Worm (Caenorhabditis elegans) whole organism, L2 larva: Measurements from ENCODE around the gene sdz-1.

Experiments used
- C34F6.9 ChIP-seq: fragments of 150-350 bp; optimal IDR thresholded peaks from 2 replicates; lab custom pipeline; 2014; ENCODE audit warnings: missing biosample characterization, missing genetic modification characterization
- F13H6.1 ChIP-seq: sonication (generic microtip); optimal IDR thresholded peaks from 2 replicates; lab custom pipeline; 2016; ENCODE audit warnings: missing genetic modification characterization, missing compliant biosample characterization
- Y55F3AM.14 ChIP-seq: fragments of 200-800 bp; sonication (Bioruptor generic); optimal IDR thresholded peaks from 2 replicates; lab custom pipeline; 2018; ENCODE audit warnings: mild to moderate bottlenecking, missing genetic modification characterization, missing compliant biosample characterization
- ZK546.5 ChIP-seq: sonication (generic microtip); optimal IDR thresholded peaks from 2 replicates; lab custom pipeline; 2017; ENCODE audit warnings: missing biosample characterization, missing genetic modification characterization
- aly-2 ChIP-seq: fragments of 150-350 bp; optimal IDR thresholded peaks from 2 replicates; lab custom pipeline; 2014; ENCODE audit warnings: missing biosample characterization, missing genetic modification characterization
- ama-1 ChIP-seq: fragments of 150-350 bp; optimal IDR thresholded peaks from 2 replicates; lab custom pipeline; 2018; ENCODE audit warnings: inconsistent platforms
- blmp-1 ChIP-seq: sonication (generic microtip); optimal IDR thresholded peaks from 2 replicates; lab custom pipeline; 2017; ENCODE audit warnings: missing genetic modification characterization, mild to moderate bottlenecking, missing compliant biosample characterization, antibody characterized with exemption, moderate library complexity; ENCODE audit not compliant: insufficient read depth
- ceh-16 ChIP-seq: fragments of 150-350 bp; optimal IDR thresholded peaks from 2 replicates; lab custom pipeline; 2014; ENCODE audit warnings: missing biosample characterization, missing genetic modification characterization
- ceh-82 ChIP-seq: fragments of 150-350 bp; optimal IDR thresholded peaks from 2 replicates; lab custom pipeline; 2014; ENCODE audit warnings: missing biosample characterization, missing genetic modification characterization
- crh-2 ChIP-seq: sonication (generic microtip); optimal IDR thresholded peaks from 2 replicates; lab custom pipeline; 2017; ENCODE audit warnings: missing biosample characterization, missing genetic modification characterization
- egl-27 ChIP-seq: sonication (generic microtip); optimal IDR thresholded peaks from 3 replicates; lab custom pipeline; 2017; ENCODE audit warnings: missing biosample characterization, missing genetic modification reagents, missing genetic modification characterization
- elt-3 ChIP-seq: sonication (generic microtip); optimal IDR thresholded peaks from 2 replicates; lab custom pipeline; 2017; ENCODE audit warnings: missing biosample characterization, missing genetic modification characterization
- fos-1 ChIP-seq: fragments of 150-350 bp; optimal IDR thresholded peaks from 2 replicates; lab custom pipeline; 2014; ENCODE audit warnings: missing biosample characterization, missing genetic modification characterization
- gmeb-1 ChIP-seq: fragments of 150-350 bp; optimal IDR thresholded peaks from 2 replicates; lab custom pipeline; 2014; ENCODE audit warnings: missing biosample characterization, missing genetic modification characterization
- lin-11 ChIP-seq: fragments of 150-350 bp; sonication (generic microtip); optimal IDR thresholded peaks from 2 replicates; lab custom pipeline; 2014; ENCODE audit warnings: missing biosample characterization, missing genetic modification characterization, inconsistent platforms, mixed read lengths
- lin-13 ChIP-seq: fragments of 150-350 bp; optimal IDR thresholded peaks from 2 replicates; lab custom pipeline; 2014; ENCODE audit warnings: missing biosample characterization, missing genetic modification reagents, missing genetic modification characterization
- nhr-11 ChIP-seq: fragments of 150-350 bp; optimal IDR thresholded peaks from 2 replicates; lab custom pipeline; 2014; ENCODE audit warnings: missing biosample characterization, missing genetic modification characterization
- nhr-12 ChIP-seq: fragments of 150-350 bp; optimal IDR thresholded peaks from 2 replicates; lab custom pipeline; 2014; ENCODE audit warnings: missing biosample characterization, missing genetic modification characterization
- nhr-129 ChIP-seq: fragments of 150-350 bp; optimal IDR thresholded peaks from 2 replicates; lab custom pipeline; 2014; ENCODE audit warnings: missing biosample characterization, missing genetic modification characterization
- nhr-21 ChIP-seq: fragments of 150-350 bp; optimal IDR thresholded peaks from 2 replicates; lab custom pipeline; 2014; ENCODE audit warnings: missing biosample characterization, missing genetic modification characterization
- nhr-237 ChIP-seq: fragments of 150-350 bp; optimal IDR thresholded peaks from 2 replicates; lab custom pipeline; 2014; ENCODE audit warnings: missing biosample characterization, missing genetic modification characterization
- nhr-25 ChIP-seq: fragments of 150-350 bp; sonication (generic microtip); optimal IDR thresholded peaks from 3 replicates; lab custom pipeline; 2014; ENCODE audit warnings: missing biosample characterization, missing genetic modification characterization
- peb-1 ChIP-seq: fragments of 150-350 bp; optimal IDR thresholded peaks from 2 replicates; lab custom pipeline; 2014; ENCODE audit warnings: missing biosample characterization, missing genetic modification characterization
- sem-4 ChIP-seq: fragments of 150-350 bp; optimal IDR thresholded peaks from 2 replicates; lab custom pipeline; 2014; ENCODE audit warnings: missing biosample characterization, missing genetic modification reagents, missing genetic modification characterization
- skn-1 ChIP-seq: sonication (generic microtip); optimal IDR thresholded peaks from 2 replicates; lab custom pipeline; 2017; ENCODE audit warnings: missing biosample characterization, missing genetic modification characterization
- sma-3 ChIP-seq: sonication (generic microtip); optimal IDR thresholded peaks from 2 replicates; lab custom pipeline; 2016; ENCODE audit warnings: missing genetic modification reagents, missing genetic modification characterization, missing compliant biosample characterization
- snpc-4 ChIP-seq: fragments of 150-350 bp; optimal IDR thresholded peaks from 2 replicates; lab custom pipeline; 2014; ENCODE audit warnings: missing biosample characterization, missing genetic modification characterization
- unc-39 ChIP-seq: fragments of 150-350 bp; optimal IDR thresholded peaks from 2 replicates; lab custom pipeline; 2014; ENCODE audit warnings: missing biosample characterization, missing genetic modification characterization
- unc-55 ChIP-seq: fragments of 150-350 bp; sonication (generic microtip); optimal IDR thresholded peaks from 3 replicates; lab custom pipeline; 2014; ENCODE audit warnings: missing biosample characterization, missing genetic modification reagents, missing genetic modification characterization
- unc-62 ChIP-seq: fragments of 150-350 bp; optimal IDR thresholded peaks from 2 replicates; lab custom pipeline; 2014; ENCODE audit warnings: missing biosample characterization, missing genetic modification reagents, missing genetic modification characterization
- zag-1 ChIP-seq: fragments of 150-350 bp; optimal IDR thresholded peaks from 2 replicates; lab custom pipeline; 2014; ENCODE audit warnings: missing biosample characterization, missing genetic modification characterization
- ztf-1 ChIP-seq: fragments of 200-800 bp; sonication (Bioruptor generic); conservative IDR thresholded peaks from 2 replicates; pipeline ENCODE4 v1.3.6; 2022; ENCODE audit warnings: missing genetic modification characterization, missing compliant biosample characterization
- ztf-11 ChIP-seq: sonication (generic microtip); optimal IDR thresholded peaks from 2 replicates; lab custom pipeline; 2017; ENCODE audit warnings: missing biosample characterization, missing genetic modification characterization

Gene sdz-1

DNA sequence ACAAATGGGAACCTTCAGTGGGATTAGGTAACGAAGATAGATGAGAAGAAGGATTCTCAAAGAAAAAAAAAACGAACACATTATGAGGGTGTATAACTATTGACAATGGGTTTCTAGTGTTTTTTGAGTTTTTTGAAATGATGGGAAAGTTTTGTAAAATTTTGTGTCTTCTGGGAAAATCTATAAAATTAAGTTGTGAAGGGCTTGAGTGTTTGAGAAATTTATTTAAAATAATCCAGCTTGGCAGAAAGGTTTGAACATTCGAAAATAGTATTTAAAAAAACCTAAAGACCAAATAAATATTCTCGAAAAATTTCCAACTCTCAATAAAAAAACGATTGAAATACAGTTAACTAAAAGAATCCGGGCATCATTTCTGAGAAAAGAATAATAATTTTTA lies 45.1 kb upstream of the sdz-1 start:
- no peak for TF ChIP-seq blmp-1 (tag; lab: Kevin White, UChicago)
- TF ChIP-seq unc-55 (GFP tag; lab: Kevin White, UChicago), result no peak
- TF ChIP-seq snpc-4, result no peak
- no peak for TF ChIP-seq nhr-237 (tag; lab: Kevin White, UChicago)
- no peak for TF ChIP-seq nhr-129
- no peak for TF ChIP-seq ztf-11 (tag; lab: Kevin White, UChicago)
- TF ChIP-seq Y55F3AM.14 (GFP tag; lab: Kevin White, UChicago), result no peak
- no peak for TF ChIP-seq ceh-82 (tag; lab: Kevin White, UChicago)
- TF ChIP-seq ama-1 (lab: Kevin White, UChicago), result no peak
- TF ChIP-seq nhr-12 (tag; lab: Kevin White, UChicago), result no peak
- no peak for TF ChIP-seq elt-3 (tag; lab: Kevin White, UChicago)
- TF ChIP-seq sma-3 (GFP tag; lab: Kevin White, UChicago), result no peak
- no peak for TF ChIP-seq zag-1 (tag; lab: Kevin White, UChicago)
- no peak for TF ChIP-seq lin-11 (tag; lab: Kevin White, UChicago)
- TF ChIP-seq ZK546.5 (tag; lab: Kevin White, UChicago), result no peak

DNA sequence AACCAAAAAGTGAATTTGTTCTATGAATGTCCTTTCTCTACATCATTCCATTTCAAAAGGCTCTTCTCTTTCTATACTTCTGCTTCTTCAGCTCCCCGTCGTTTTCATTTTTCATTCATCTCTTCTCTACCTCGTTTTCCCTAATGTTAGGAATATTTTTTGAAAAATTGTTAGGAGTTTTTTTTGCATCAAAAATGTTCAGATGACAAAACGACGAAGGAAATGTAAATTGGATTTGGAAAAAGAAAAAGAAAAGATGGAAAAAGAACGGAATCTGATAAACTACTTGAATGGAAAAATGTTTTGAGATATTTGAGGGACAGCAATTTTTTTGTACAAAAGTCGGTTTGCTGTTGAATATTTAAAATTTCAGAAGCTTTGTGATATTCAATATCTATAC lies 44.6 kb upstream of the sdz-1 start:
- TF ChIP-seq ZK546.5 (tag; lab: Kevin White, UChicago), result no peak
- no peak for TF ChIP-seq gmeb-1
- TF ChIP-seq ztf-11 (tag; lab: Kevin White, UChicago), result no peak
- no peak for TF ChIP-seq unc-62 (GFP tag; lab: Kevin White, UChicago)
- no peak for TF ChIP-seq nhr-237 (tag; lab: Kevin White, UChicago)
- TF ChIP-seq Y55F3AM.14 (GFP tag; lab: Kevin White, UChicago), result no peak
- TF ChIP-seq ceh-16 (tag; lab: Kevin White, UChicago), result no peak
- TF ChIP-seq peb-1 (tag; lab: Kevin White, UChicago), result no peak
- no peak for TF ChIP-seq aly-2
- no peak for TF ChIP-seq skn-1
- TF ChIP-seq ztf-1 (GFP tag; lab: Robert Waterston, UW), result no peak
- TF ChIP-seq nhr-21 (tag; lab: Kevin White, UChicago), result no peak
- TF ChIP-seq nhr-12 (tag; lab: Kevin White, UChicago), result no peak
- TF ChIP-seq lin-11 (tag; lab: Kevin White, UChicago), result no peak
- no peak for TF ChIP-seq C34F6.9 (tag; lab: Kevin White, UChicago)
- no peak for TF ChIP-seq nhr-129
- TF ChIP-seq, all 48 proteins: peak for 0

DNA sequence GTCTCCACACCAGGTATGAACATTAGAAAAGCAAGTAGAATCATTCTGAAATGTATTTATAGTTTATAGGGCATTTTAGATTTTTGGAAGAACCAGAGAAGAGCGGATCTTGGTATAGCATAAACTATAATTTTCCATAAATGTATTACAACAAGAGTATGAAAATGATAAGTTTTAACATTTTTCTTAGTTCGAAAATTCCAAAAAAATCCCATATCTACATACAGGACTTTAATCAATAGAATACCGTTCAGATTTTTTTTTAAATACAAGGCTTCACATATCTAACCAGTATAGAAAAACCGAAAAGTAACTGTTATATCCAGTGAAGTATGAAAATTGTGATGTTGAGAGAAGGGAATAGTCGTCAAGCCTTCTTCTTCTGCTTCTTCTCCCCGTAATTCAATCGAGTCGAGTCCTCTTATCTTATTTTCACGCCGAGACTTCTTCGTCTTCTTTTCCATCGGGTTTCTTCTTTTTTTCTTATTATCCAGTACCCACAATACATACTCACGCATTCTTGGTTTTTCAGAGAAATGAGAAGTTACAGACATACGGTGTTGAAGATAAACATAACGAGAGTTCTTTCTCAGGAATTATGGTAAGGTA lies 43.8 kb upstream of the sdz-1 start, which contains the start of gene ZK370.6:
Gene ZK370.6 (minus strand): TSS at position 51 of the 609 bp plus-strand sequence.
- TF ChIP-seq ztf-1 (GFP tag; lab: Robert Waterston, UW) (no peak), nhr-25 (tag; lab: Kevin White, UChicago) (no peak), fos-1 (tag; lab: Kevin White, UChicago) (no peak), unc-39 (tag; lab: Kevin White, UChicago) (no peak), aly-2 (no peak)

DNA sequence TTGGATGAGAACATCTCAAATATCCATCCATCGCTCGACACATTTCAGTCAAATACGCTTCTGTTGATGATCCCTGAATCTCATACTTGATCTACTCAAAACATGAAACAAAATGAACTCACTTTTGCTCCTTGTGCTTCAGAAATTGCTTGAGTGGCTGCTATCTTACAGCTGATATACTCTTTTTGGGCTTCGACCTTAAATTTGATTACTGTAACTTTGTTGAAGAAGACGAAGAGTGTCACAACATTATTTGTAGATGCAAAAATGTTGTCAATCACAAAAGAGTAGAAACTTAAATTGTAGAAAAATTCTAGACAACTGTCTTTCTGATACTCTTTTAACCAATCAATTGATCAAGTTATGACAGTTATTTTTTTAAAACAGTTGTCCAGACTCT lies 42.4 kb upstream of the sdz-1 start:
- no peak for TF ChIP-seq ztf-1 (GFP tag; lab: Robert Waterston, UW)
- TF ChIP-seq nhr-129, result no peak
- TF ChIP-seq elt-3 (tag; lab: Kevin White, UChicago), result no peak
- no peak for TF ChIP-seq ceh-16 (tag; lab: Kevin White, UChicago)
- no peak for TF ChIP-seq F13H6.1 (tag; lab: Kevin White, UChicago)
- no peak for TF ChIP-seq crh-2 (tag; lab: Kevin White, UChicago)
- TF ChIP-seq, all 48 proteins: peak for 0

DNA sequence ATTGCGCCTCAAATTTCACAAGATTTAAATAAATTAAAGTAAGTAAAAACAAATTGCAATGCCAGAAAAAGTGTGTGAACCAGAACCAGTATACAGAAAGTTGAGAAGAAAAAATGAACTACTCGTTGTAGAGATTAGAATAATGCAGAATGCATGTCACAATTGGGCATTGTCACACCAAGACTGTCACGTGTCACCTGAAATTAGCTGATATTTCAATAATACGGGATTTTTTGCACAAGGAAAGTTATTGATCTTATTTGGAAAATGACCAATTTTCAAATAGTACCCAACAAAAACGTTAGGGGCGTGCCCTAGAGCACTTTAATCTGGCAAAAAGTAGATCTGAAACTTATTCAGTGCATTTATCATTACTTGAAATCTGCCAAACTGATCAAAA lies 41.8 kb upstream of the sdz-1 start:
- TF ChIP-seq lin-11 (tag; lab: Kevin White, UChicago) (no peak), lin-13 (GFP tag; lab: Kevin White, UChicago) (no peak), nhr-12 (tag; lab: Kevin White, UChicago) (no peak), egl-27 (tag; lab: Kevin White, UChicago) (no peak), F13H6.1 (tag; lab: Kevin White, UChicago) (no peak), ceh-16 (tag; lab: Kevin White, UChicago) (no peak), sem-4 (tag; lab: Kevin White, UChicago) (no peak), unc-62 (GFP tag; lab: Kevin White, UChicago) (no peak), aly-2 (no peak), ZK546.5 (tag; lab: Kevin White, UChicago) (no peak), nhr-237 (tag; lab: Kevin White, UChicago) (no peak), nhr-11 (no peak), snpc-4 (no peak)
- TF ChIP-seq, all 48 proteins: peak for 0
